Fruit fly (Drosophila melanogaster) whole organism, embryonic: Measurements from ENCODE around the gene CG14459.
A peak's percentile ranks its signal among the peaks of the same experiment; 100 is the strongest.

Experiments
- ATbp ChIP-seq: fragments of 200-800 bp; sonication (Bioruptor generic); optimal IDR thresholded peaks from 2 replicates; lab custom pipeline; 2017; ENCODE audit warnings: missing biosample characterization, mild to moderate bottlenecking, missing genetic modification characterization, missing genetic modification reagents
- Atf6 ChIP-seq: fragments of 200-800 bp; sonication (Bioruptor generic); IDR thresholded peaks from 2 replicates; pipeline ENCODE4 v1.3.6; 2022; ENCODE audit warnings: missing biosample characterization, missing genetic modification characterization
- CG10366 ChIP-seq: fragments of 200-800 bp; sonication (Bioruptor generic); IDR thresholded peaks from 2 replicates; pipeline ENCODE4 v1.3.6; 2022; ENCODE audit warnings: missing biosample characterization, missing genetic modification characterization
- CG10979 ChIP-seq: fragments of 200-800 bp; sonication (Bioruptor generic); optimal IDR thresholded peaks from 2 replicates; lab custom pipeline; 2018; ENCODE audit warnings: missing biosample characterization, mild to moderate bottlenecking, missing genetic modification characterization, moderate library complexity
- CG11504 ChIP-seq: fragments of 200-800 bp; sonication (Bioruptor generic); optimal IDR thresholded peaks from 3 replicates; lab custom pipeline; 2019; ENCODE audit warnings: missing biosample characterization, mild to moderate bottlenecking, missing genetic modification characterization, moderate library complexity
- CG12155 ChIP-seq: fragments of 200-800 bp; sonication (Bioruptor generic); optimal IDR thresholded peaks from 3 replicates; lab custom pipeline; 2016; ENCODE audit warnings: missing biosample characterization, missing genetic modification characterization
- CG12219 ChIP-seq: fragments of 200-800 bp; sonication (Bioruptor generic); optimal IDR thresholded peaks from 3 replicates; lab custom pipeline; 2018; ENCODE audit warnings: missing biosample characterization, mild to moderate bottlenecking, missing genetic modification characterization
- CG1233 ChIP-seq: fragments of 200-800 bp; sonication (Bioruptor generic); optimal IDR thresholded peaks from 4 replicates; lab custom pipeline; 2018; ENCODE audit warnings: missing biosample characterization, mild to moderate bottlenecking, missing genetic modification characterization
- CG14860 ChIP-seq: fragments of 200-800 bp; sonication (Bioruptor generic); IDR thresholded peaks from 3 replicates; pipeline ENCODE4 v1.3.6; 2022; ENCODE audit warnings: missing biosample characterization, missing genetic modification characterization; ENCODE audit not compliant: partially characterized antibody
- CG15011 ChIP-seq: fragments of 200-800 bp; sonication (Bioruptor generic); optimal IDR thresholded peaks from 3 replicates; lab custom pipeline; 2018; ENCODE audit warnings: missing biosample characterization, mild to moderate bottlenecking, missing genetic modification characterization
- CG15269 ChIP-seq: fragments of 200-800 bp; sonication (Bioruptor generic); optimal IDR thresholded peaks from 2 replicates; lab custom pipeline; 2018; ENCODE audit warnings: missing biosample characterization, mild to moderate bottlenecking, missing genetic modification characterization, moderate library complexity
- CG16813 ChIP-seq: fragments of 200-800 bp; sonication (Bioruptor generic); IDR thresholded peaks from 3 replicates; pipeline ENCODE4 v1.3.6; 2022; ENCODE audit warnings: missing biosample characterization, missing genetic modification characterization; ENCODE audit not compliant: partially characterized antibody
- CG16815 ChIP-seq: fragments of 200-800 bp; sonication (Bioruptor generic); optimal IDR thresholded peaks from 3 replicates; lab custom pipeline; 2017; ENCODE audit warnings: missing biosample characterization, mild to moderate bottlenecking, missing genetic modification characterization
- CG17328 ChIP-seq: fragments of 200-800 bp; sonication (Bioruptor generic); IDR thresholded peaks from 2 replicates; pipeline ENCODE4 v1.3.6; 2022; ENCODE audit warnings: missing biosample characterization, missing genetic modification characterization
- CG18599 ChIP-seq: fragments of 200-800 bp; sonication (Bioruptor generic); optimal IDR thresholded peaks from 3 replicates; lab custom pipeline; 2017; ENCODE audit warnings: missing biosample characterization, missing genetic modification characterization, mild to moderate bottlenecking, moderate library complexity, missing genetic modification reagents
- CG2116 ChIP-seq: fragments of 200-800 bp; sonication (Bioruptor generic); optimal IDR thresholded peaks from 3 replicates; lab custom pipeline; 2018; ENCODE audit warnings: missing biosample characterization, mild to moderate bottlenecking, missing genetic modification characterization
- CG2678 ChIP-seq: fragments of 200-800 bp; sonication (Bioruptor generic); optimal IDR thresholded peaks from 3 replicates; lab custom pipeline; 2019; ENCODE audit warnings: missing biosample characterization, mild to moderate bottlenecking, missing genetic modification characterization, moderate library complexity
- CG3838 ChIP-seq: fragments of 200-800 bp; sonication (Bioruptor generic); optimal IDR thresholded peaks from 3 replicates; lab custom pipeline; 2016; ENCODE audit warnings: missing biosample characterization, missing genetic modification characterization
- CG4328 ChIP-seq: fragments of 200-800 bp; sonication (Bioruptor generic); optimal IDR thresholded peaks from 3 replicates; lab custom pipeline; 2017; ENCODE audit warnings: missing biosample characterization, missing genetic modification reagents, missing genetic modification characterization
- CG4820 ChIP-seq: fragments of 200-800 bp; sonication (Bioruptor generic); optimal IDR thresholded peaks from 3 replicates; lab custom pipeline; 2016; ENCODE audit warnings: missing biosample characterization, missing genetic modification characterization
- CG8281 ChIP-seq: fragments of 200-800 bp; sonication (Bioruptor generic); optimal IDR thresholded peaks from 2 replicates; lab custom pipeline; 2018; ENCODE audit warnings: missing biosample characterization, mild to moderate bottlenecking, missing genetic modification characterization, moderate library complexity
- CG9609 ChIP-seq: fragments of 200-800 bp; sonication (Bioruptor generic); optimal IDR thresholded peaks from 3 replicates; lab custom pipeline; 2016; ENCODE audit warnings: missing biosample characterization, missing genetic modification characterization
- Fer3 ChIP-seq: fragments of 200-800 bp; sonication (Bioruptor generic); optimal IDR thresholded peaks from 2 replicates; lab custom pipeline; 2018; ENCODE audit warnings: missing biosample characterization, mild to moderate bottlenecking, missing genetic modification characterization, moderate library complexity
- H2.0 ChIP-seq: fragments of 200-800 bp; sonication (Bioruptor generic); IDR thresholded peaks from 2 replicates; pipeline ENCODE4 v1.3.6; 2022; ENCODE audit warnings: missing biosample characterization, missing genetic modification characterization
- HHEX ChIP-seq: fragments of 200-800 bp; sonication (Bioruptor generic); optimal IDR thresholded peaks from 3 replicates; lab custom pipeline; 2017; ENCODE audit warnings: missing biosample characterization, mild to moderate bottlenecking, missing genetic modification characterization, missing genetic modification reagents
- Hr51 ChIP-seq, 2 experiments: fragments of 200-800 bp; sonication (Bioruptor generic); optimal IDR thresholded peaks; 2 replicates in 1 of 2; 3 replicates in 1 of 2; lab custom pipeline; 2016 to 2018; ENCODE audit warnings: missing biosample characterization in 2 of 2, missing genetic modification characterization in 2 of 2, mild to moderate bottlenecking in 1 of 2, moderate library complexity in 1 of 2
- Spps ChIP-seq: fragments of 200-800 bp; sonication (Bioruptor generic); optimal IDR thresholded peaks from 2 replicates; lab custom pipeline; 2018; ENCODE audit warnings: missing biosample characterization, mild to moderate bottlenecking, missing genetic modification characterization
- Sry-β ChIP-seq: fragments of 200-800 bp; sonication (Bioruptor generic); optimal IDR thresholded peaks from 2 replicates; lab custom pipeline; 2018; ENCODE audit warnings: missing biosample characterization, mild to moderate bottlenecking, missing genetic modification characterization, moderate library complexity
- Ssrp ChIP-seq: fragments of 200-800 bp; sonication (Bioruptor generic); optimal IDR thresholded peaks from 2 replicates; lab custom pipeline; 2018; ENCODE audit warnings: missing biosample characterization, mild to moderate bottlenecking, missing genetic modification characterization, moderate library complexity
- TFAM ChIP-seq: fragments of 200-800 bp; sonication (Bioruptor generic); optimal IDR thresholded peaks from 2 replicates; lab custom pipeline; 2017; ENCODE audit warnings: missing biosample characterization, missing genetic modification characterization, inconsistent platforms
- chif ChIP-seq, 2 experiments: fragments of 200-800 bp; sonication (Bioruptor generic); optimal IDR thresholded peaks; 3 replicates each; lab custom pipeline; 2016; ENCODE audit warnings: missing biosample characterization in 2 of 2, missing genetic modification characterization in 2 of 2
- ci ChIP-seq: fragments of 200-800 bp; sonication (Bioruptor generic); IDR thresholded peaks from 3 replicates; pipeline ENCODE4 v1.3.6; 2022; ENCODE audit warnings: missing biosample characterization, missing genetic modification characterization
- crp ChIP-seq, 2 experiments: fragments of 200-800 bp; sonication (Bioruptor generic); optimal IDR thresholded peaks; 2 replicates in 1 of 2; 3 replicates in 1 of 2; lab custom pipeline; 2017; ENCODE audit warnings: missing biosample characterization in 2 of 2, missing genetic modification characterization in 2 of 2, mild to moderate bottlenecking in 1 of 2, moderate library complexity in 1 of 2
- dm ChIP-seq: fragments of 200-800 bp; sonication (Bioruptor generic); optimal IDR thresholded peaks from 3 replicates; lab custom pipeline; 2016; ENCODE audit warnings: missing biosample characterization, missing genetic modification characterization
- dysf ChIP-seq: fragments of 200-800 bp; sonication (Bioruptor generic); IDR thresholded peaks from 3 replicates; pipeline ENCODE4 v1.3.6; 2022; ENCODE audit warnings: missing biosample characterization, missing genetic modification characterization
- esg ChIP-seq: fragments of 200-800 bp; sonication (Bioruptor generic); conservative IDR thresholded peaks from 2 replicates; pipeline ENCODE4 v1.3.6; 2022; ENCODE audit warnings: missing biosample characterization, missing genetic modification characterization
- ind ChIP-seq: fragments of 200-800 bp; sonication (Bioruptor generic); optimal IDR thresholded peaks from 3 replicates; lab custom pipeline; 2016; ENCODE audit warnings: missing biosample characterization, missing genetic modification characterization
- jumu ChIP-seq: fragments of 200-800 bp; sonication (Bioruptor generic); optimal IDR thresholded peaks from 3 replicates; lab custom pipeline; 2016; ENCODE audit warnings: missing biosample characterization, missing genetic modification characterization
- lab ChIP-seq: fragments of 200-800 bp; sonication (Bioruptor generic); optimal IDR thresholded peaks from 3 replicates; lab custom pipeline; 2017; ENCODE audit warnings: missing biosample characterization, missing genetic modification characterization, mild to moderate bottlenecking, moderate library complexity, missing genetic modification reagents
- mld ChIP-seq: fragments of 200-800 bp; sonication (Bioruptor generic); IDR thresholded peaks from 3 replicates; pipeline ENCODE4 v1.3.6; 2022; ENCODE audit warnings: missing biosample characterization, missing genetic modification characterization; ENCODE audit not compliant: partially characterized antibody
- odd ChIP-seq: fragments of 200-800 bp; sonication (Bioruptor generic); optimal IDR thresholded peaks from 2 replicates; lab custom pipeline; 2017; ENCODE audit warnings: missing biosample characterization, mild to moderate bottlenecking, missing genetic modification characterization
- pita ChIP-seq: fragments of 200-800 bp; sonication (Bioruptor generic); optimal IDR thresholded peaks from 2 replicates; lab custom pipeline; 2017; ENCODE audit warnings: missing biosample characterization, mild to moderate bottlenecking, missing genetic modification characterization
- prd ChIP-seq, 3 experiments: fragments of >200 bp in 2 of 3; fragments of 200-800 bp in 1 of 3; sonication (Bioruptor generic) in 1 of 3; optimal IDR thresholded peaks in 2 of 3; IDR thresholded peaks in 1 of 3; 2 replicates in 2 of 3; 3 replicates in 1 of 3; pipeline versions ENCODE4 v1.3.6 to Lab custom; 2017 to 2022; ENCODE audit warnings: missing biosample characterization in 1 of 3, missing genetic modification characterization in 1 of 3
- seq ChIP-seq: fragments of 200-800 bp; sonication (Bioruptor generic); IDR thresholded peaks from 2 replicates; pipeline ENCODE4 v1.3.6; 2022; ENCODE audit warnings: missing biosample characterization, missing genetic modification characterization
- slbo ChIP-seq: fragments of 200-800 bp; sonication (Bioruptor generic); IDR thresholded peaks from 2 replicates; pipeline ENCODE4 v1.3.6; 2022; ENCODE audit warnings: missing biosample characterization, missing genetic modification characterization
- trem ChIP-seq: fragments of 200-800 bp; optimal IDR thresholded peaks from 3 replicates; lab custom pipeline; 2019; ENCODE audit warnings: missing biosample characterization, mild to moderate bottlenecking, missing genetic modification characterization, moderate library complexity

Gene CG14459

dm6 chr3L:22665110-22665509 is 27.4 kb upstream of the CG14459 start (continued):
- TF ChIP-seq CG2678 (peak; percentile 42), prd (optimal IDR thresholded peaks at IDR 0.05; lab: Kevin White, UChicago) (no peak), prd (GFP tag; IDR thresholded peaks at IDR 0.05; lab: Robert Waterston, UW) (peak; percentile 72; the same call in 2 of the 3 replicates), dysf (peak; percentile 26; the same call in 1 of the 3 replicates), chif (GFP tag; optimal IDR thresholded peaks at IDR 0.05; lab: Kevin White, UChicago) (peak in 1 of 2 experiments; percentile 4), dm (no peak), CG15269 (tag; lab: Kevin White, UChicago) (peak; percentile 28), CG11504 (peak; percentile 53), CG17328 (GFP tag; lab: Robert Waterston, UW) (peak; percentile 65), lab (GFP tag; lab: Kevin White, UChicago) (peak; percentile 39), Ssrp (peak; percentile 45), CG18599 (GFP tag; lab: Kevin White, UChicago) (peak; percentile 20), CG14860 (no peak), ind (peak; percentile 41), pita (GFP tag; lab: Kevin White, UChicago) (no peak), CG2116 (no peak), ci (GFP tag; lab: Robert Waterston, UW) (peak; percentile 61; the same call in 1 of the 3 replicates), slbo (GFP tag; lab: Robert Waterston, UW) (peak; percentile 49), H2.0 (GFP tag; lab: Robert Waterston, UW) (0 out of 2 replicates have a peak, but pooled peaks have one; percentile 9), CG1233 (GFP tag; lab: Kevin White, UChicago) (peak; percentile 10), CG12219 (GFP tag; lab: Kevin White, UChicago) (peak; percentile 33), Atf6 (GFP tag; lab: Robert Waterston, UW) (peak; percentile 52; the same call in 1 of the 2 replicates), Sry-β (GFP tag; lab: Kevin White, UChicago) (no peak), HHEX (peak; percentile 13), esg (GFP tag; lab: Robert Waterston, UW) (0 out of 2 replicates have a peak, but pooled peaks have one; percentile 13), CG10979 (tag; lab: Kevin White, UChicago) (no peak), trem (tag; lab: Kevin White, UChicago) (peak; percentile 24), seq (GFP tag; lab: Robert Waterston, UW) (no peak), CG4820 (GFP tag; lab: Kevin White, UChicago) (peak; percentile 37)

- TF ChIP-seq CG15011: no peak
- TF ChIP-seq Hr51 (GFP tag; optimal IDR thresholded peaks at IDR 0.05; lab: Kevin White, UChicago): no peak
- no peak for TF ChIP-seq odd
- TF ChIP-seq mld: no peak
- no peak for TF ChIP-seq TFAM (GFP tag; lab: Kevin White, UChicago)
- TF ChIP-seq jumu (GFP tag; lab: Kevin White, UChicago): no peak
- no peak for TF ChIP-seq CG8281 (tag; lab: Kevin White, UChicago)
- no peak for TF ChIP-seq ATbp (GFP tag; lab: Kevin White, UChicago)
- no peak for TF ChIP-seq Fer3
- no peak for TF ChIP-seq lab (GFP tag; lab: Kevin White, UChicago)
- TF ChIP-seq, all 482 proteins: peak for 0
Measured at dm6 chr3L:22652425-22652824, 14.7 kb upstream of the CG14459 start, which contains the start of gene CG33772. Gene CG33772 (minus strand): TSS chr3L:22652525.

- TF ChIP-seq CG3838 (GFP tag; lab: Kevin White, UChicago): no peak
- TF ChIP-seq CG9609: no peak
- no peak for TF ChIP-seq CG16815
- no peak for TF ChIP-seq CG12155
- TF ChIP-seq CG16813 (GFP tag; lab: Robert Waterston, UW): no peak
- TF ChIP-seq CG4328 (GFP tag; lab: Kevin White, UChicago): no peak
- TF ChIP-seq crp (GFP tag; optimal IDR thresholded peaks at IDR 0.05; lab: Kevin White, UChicago): no peak
- no peak for TF ChIP-seq CG10366 (GFP tag; lab: Robert Waterston, UW)
- TF ChIP-seq Spps (tag; lab: Kevin White, UChicago): no peak
Measured at dm6 chr3L:22649096-22649495, 11.4 kb upstream of the CG14459 start, which contains the start of gene CG33771. Gene CG33771 (plus strand): TSS chr3L:22649396.
